Worm (Caenorhabditis elegans) whole organism, L2 larva: Measurements from ENCODE around the gene sre-39.

Experiments
- aly-2 ChIP-seq: fragments of 150-350 bp; optimal IDR thresholded peaks from 2 replicates; lab custom pipeline; 2014; ENCODE audit warnings: missing biosample characterization, missing genetic modification characterization
- crh-2 ChIP-seq: sonication (generic microtip); optimal IDR thresholded peaks from 2 replicates; lab custom pipeline; 2017; ENCODE audit warnings: missing biosample characterization, missing genetic modification characterization
- dmd-4 ChIP-seq: sonication (generic microtip); optimal IDR thresholded peaks from 2 replicates; lab custom pipeline; 2017; ENCODE audit warnings: missing biosample characterization, missing genetic modification characterization
- elt-1 ChIP-seq: fragments of 150-350 bp; optimal IDR thresholded peaks from 2 replicates; lab custom pipeline; 2014; ENCODE audit warnings: missing biosample characterization, missing genetic modification characterization
- gmeb-1 ChIP-seq: fragments of 150-350 bp; optimal IDR thresholded peaks from 2 replicates; lab custom pipeline; 2014; ENCODE audit warnings: missing biosample characterization, missing genetic modification characterization
- lsy-2 ChIP-seq, 2 experiments: fragments of 150-350 bp in 1 of 2; sonication (generic microtip) in 1 of 2; optimal IDR thresholded peaks; 2 replicates each; lab custom pipeline; 2014 to 2017; ENCODE audit warnings: missing biosample characterization in 2 of 2, missing genetic modification characterization in 2 of 2
- mdl-1 ChIP-seq, 2 experiments: fragments of 150-350 bp in 1 of 2; sonication (generic microtip) in 1 of 2; optimal IDR thresholded peaks; 2 replicates each; lab custom pipeline; 2017; ENCODE audit warnings: missing biosample characterization in 2 of 2, missing genetic modification characterization in 2 of 2
- nhr-25 ChIP-seq: fragments of 150-350 bp; sonication (generic microtip); optimal IDR thresholded peaks from 3 replicates; lab custom pipeline; 2014; ENCODE audit warnings: missing biosample characterization, missing genetic modification characterization
- nhr-77 ChIP-seq: fragments of 150-350 bp; optimal IDR thresholded peaks from 2 replicates; lab custom pipeline; 2014; ENCODE audit warnings: missing biosample characterization, missing genetic modification characterization
- skn-1 ChIP-seq: sonication (generic microtip); optimal IDR thresholded peaks from 2 replicates; lab custom pipeline; 2017; ENCODE audit warnings: missing biosample characterization, missing genetic modification characterization
- ztf-4 ChIP-seq: fragments of 150-350 bp; optimal IDR thresholded peaks from 2 replicates; lab custom pipeline; 2014; ENCODE audit warnings: missing biosample characterization, missing genetic modification characterization

ce11 chrII:4677916-4678315 lies 9.1 kb upstream of the sre-39 start, which contains the start of gene T05A7.1:
- no peak for TF ChIP-seq gmeb-1
- TF ChIP-seq skn-1 (tag; lab: Kevin White, UChicago) = no peak
- no peak for TF ChIP-seq crh-2
- TF ChIP-seq elt-1 (tag; lab: Kevin White, UChicago) = no peak
- TF ChIP-seq aly-2 (tag; lab: Kevin White, UChicago) = no peak
- TF ChIP-seq lsy-2 (tag; optimal IDR thresholded peaks at IDR 0.05; lab: Kevin White, UChicago) = no peak
- no peak for TF ChIP-seq nhr-25
- TF ChIP-seq nhr-77 (tag; lab: Kevin White, UChicago) = no peak
- TF ChIP-seq ztf-4 (tag; lab: Kevin White, UChicago) = no peak
- no peak for TF ChIP-seq dmd-4 (tag; lab: Kevin White, UChicago)
- TF ChIP-seq mdl-1 (tag; optimal IDR thresholded peaks at IDR 0.05; lab: Kevin White, UChicago) = no peak
